Fruit fly (Drosophila melanogaster) S2 (cell line): Measurements from ENCODE around the gene CG32572.

Experiments
- CG8478 ChIP-seq: fragments of >200 bp; optimal IDR thresholded peaks from 2 replicates; lab custom pipeline; 2018
- CTCF ChIP-seq, 2 experiments: fragments of >200 bp; optimal IDR thresholded peaks; 2 replicates each; lab custom pipeline; 2018

CG32572 gene

DNA sequence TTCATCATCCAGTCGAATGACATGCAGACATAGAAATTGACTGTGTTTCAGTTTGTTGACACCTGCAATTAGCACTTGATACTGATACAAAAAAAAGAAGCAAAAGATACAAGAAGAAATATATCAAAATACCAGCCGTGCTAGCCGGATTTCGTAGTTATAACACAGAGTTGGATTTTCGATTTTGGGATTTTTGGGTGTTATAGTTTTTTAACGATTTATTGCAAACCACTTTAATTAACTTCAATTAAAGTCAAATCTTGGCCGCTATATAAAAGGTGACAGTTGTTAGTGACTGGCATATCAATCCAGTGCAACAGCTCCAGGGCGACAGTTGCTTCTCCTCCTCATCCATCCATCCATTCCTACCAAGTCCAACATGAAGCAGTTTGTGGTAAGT lies 9.8 kb downstream of the CG32572 start, which contains the start of gene TwdlX:
Gene TwdlX (plus strand): TSS at position 301 of the 400 bp plus-strand sequence.
- TF ChIP-seq CTCF (optimal IDR thresholded peaks at IDR 0.05; lab: Kevin White, UChicago) (no peak), CG8478 (lab: Kevin White, UChicago) (no peak)

DNA sequence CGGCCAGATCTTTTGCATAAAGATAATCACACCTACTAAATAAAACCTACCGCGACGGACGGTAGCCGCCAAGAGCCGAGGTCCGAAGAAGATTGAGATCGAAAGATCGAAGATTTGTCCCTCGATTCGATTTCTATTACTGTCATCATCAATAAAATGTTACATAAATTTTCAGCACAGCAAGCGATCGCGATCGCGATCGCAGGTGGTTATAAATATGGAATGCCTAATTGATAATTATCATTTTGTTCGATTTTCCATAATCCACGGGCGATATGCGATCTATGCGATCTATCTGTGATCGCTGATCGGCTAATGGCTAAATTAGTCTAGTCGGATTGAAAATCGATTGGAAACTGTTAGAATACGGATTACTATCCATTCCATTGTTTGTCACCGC lies 12.3 kb downstream of the CG32572 start:
- TF ChIP-seq CTCF (optimal IDR thresholded peaks at IDR 0.05; lab: Kevin White, UChicago) (no peak), CG8478 (lab: Kevin White, UChicago) (no peak)

DNA sequence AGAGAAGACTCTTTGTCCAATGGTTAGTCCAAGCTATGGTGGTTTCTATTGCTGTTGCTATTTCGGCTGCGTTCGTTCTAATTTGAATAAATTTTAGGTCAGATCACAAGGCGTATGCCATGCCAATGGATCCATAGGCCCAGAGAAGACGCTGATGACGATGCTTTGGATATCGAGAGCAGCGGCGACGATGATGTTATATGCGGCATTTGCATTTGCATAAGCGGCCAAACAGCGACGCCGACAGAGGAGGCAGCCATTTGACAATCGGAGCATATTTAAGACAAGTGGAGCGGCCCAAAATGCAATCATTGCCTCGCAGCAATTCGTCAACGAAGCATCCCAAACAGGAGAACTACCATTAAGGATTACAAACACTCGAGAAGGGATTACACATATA lies 13.7 kb downstream of the CG32572 start, which contains the start of gene TwdlY:
Gene TwdlY (plus strand): TSS at position 301 of the 400 bp plus-strand sequence.
- TF ChIP-seq CG8478 (lab: Kevin White, UChicago) = no peak
- no peak for TF ChIP-seq CTCF (optimal IDR thresholded peaks at IDR 0.05; lab: Kevin White, UChicago)

DNA sequence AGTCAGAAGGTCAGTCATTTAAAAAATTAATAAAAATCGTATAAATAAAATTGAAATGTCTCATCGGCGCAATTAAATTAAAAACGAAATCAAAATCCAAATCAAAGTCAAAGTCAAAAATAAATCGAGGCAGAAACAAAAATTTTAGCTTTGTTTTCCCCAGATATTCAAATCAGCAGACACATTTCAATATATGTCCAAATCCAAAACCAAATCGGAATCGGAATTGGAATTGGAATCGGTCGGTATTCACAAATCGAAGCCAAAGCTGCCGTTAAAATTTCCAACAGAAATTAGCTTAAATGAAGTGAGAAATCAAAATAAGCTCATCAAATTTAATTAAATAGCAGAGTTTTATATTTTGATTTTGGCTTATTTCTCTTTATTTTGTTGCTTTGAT lies 15.2 kb downstream of the CG32572 start:
- no peak for TF ChIP-seq CTCF (optimal IDR thresholded peaks at IDR 0.05; lab: Kevin White, UChicago)
- no peak for TF ChIP-seq CG8478 (lab: Kevin White, UChicago)

DNA sequence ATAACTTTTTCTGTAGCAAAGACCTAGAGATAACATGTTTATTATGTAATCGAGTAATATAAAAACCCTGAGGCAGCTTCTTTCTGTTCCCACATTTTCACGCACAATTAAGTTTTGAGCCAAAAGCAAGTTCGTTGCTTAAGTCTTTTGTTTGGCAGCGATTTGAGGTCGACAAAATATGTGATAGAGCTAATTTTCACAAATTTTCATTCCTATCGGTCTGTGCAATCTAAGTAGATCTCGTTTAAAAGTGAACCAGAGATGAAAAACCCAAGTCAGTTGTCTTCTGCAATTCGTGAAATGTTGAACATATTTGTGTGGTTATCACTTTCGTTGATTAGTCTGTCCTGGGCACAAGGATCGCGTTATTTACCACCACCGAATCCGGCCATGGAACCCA lies 16.9 kb downstream of the CG32572 start, which contains the start of gene TwdlZ:
Gene TwdlZ (plus strand): TSS at position 301 of the 400 bp plus-strand sequence.
- no peak for TF ChIP-seq CG8478 (lab: Kevin White, UChicago)
- TF ChIP-seq CTCF (optimal IDR thresholded peaks at IDR 0.05; lab: Kevin White, UChicago) = no peak

DNA sequence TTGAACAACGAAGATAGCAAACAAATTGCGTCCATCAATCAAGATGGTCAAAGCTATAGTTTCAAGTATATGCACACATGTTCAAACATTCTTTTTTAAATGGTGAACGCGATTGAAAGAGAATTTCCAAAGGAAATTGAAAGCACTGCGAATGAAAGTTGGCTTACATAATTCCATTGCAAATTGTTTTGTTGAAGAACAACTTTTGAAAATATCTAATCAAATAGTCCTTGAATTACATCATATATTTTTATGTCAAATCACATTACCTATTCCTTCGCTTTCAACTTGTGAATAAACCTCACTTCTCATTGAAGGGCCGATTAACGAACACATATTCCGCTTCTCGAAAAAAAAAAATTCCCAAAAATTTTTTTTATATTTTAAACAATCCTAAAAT lies 19.6 kb downstream of the CG32572 start, which contains the start of gene CG32568:
Gene CG32568 (plus strand): TSS at position 301 of the 400 bp plus-strand sequence.
- no peak for TF ChIP-seq CTCF (optimal IDR thresholded peaks at IDR 0.05; lab: Kevin White, UChicago)
- TF ChIP-seq CG8478 (lab: Kevin White, UChicago) = no peak

DNA sequence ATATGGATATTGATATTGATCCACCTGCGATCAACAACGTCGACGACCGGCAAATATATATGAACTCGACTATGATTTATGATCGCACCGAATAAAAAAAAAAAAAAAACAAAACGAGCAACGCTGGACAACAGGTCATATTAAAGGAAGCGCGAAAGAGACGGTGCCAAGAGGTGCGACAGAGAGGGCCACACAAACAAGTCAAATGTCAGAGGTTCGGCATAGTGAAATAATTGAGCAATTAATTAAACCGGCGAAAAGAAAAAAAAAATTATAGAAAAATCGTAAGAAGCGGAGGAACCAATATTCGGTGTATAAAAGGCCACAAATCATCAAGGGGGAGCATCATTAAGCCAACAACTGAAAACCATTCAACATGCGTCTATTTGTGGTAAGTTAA lies 21.6 kb downstream of the CG32572 start, which contains the start of gene Twdlalpha:
Gene Twdlalpha (plus strand): TSS at position 301 of the 400 bp plus-strand sequence.
- TF ChIP-seq CG8478 (lab: Kevin White, UChicago) = no peak
- no peak for TF ChIP-seq CTCF (optimal IDR thresholded peaks at IDR 0.05; lab: Kevin White, UChicago)

DNA sequence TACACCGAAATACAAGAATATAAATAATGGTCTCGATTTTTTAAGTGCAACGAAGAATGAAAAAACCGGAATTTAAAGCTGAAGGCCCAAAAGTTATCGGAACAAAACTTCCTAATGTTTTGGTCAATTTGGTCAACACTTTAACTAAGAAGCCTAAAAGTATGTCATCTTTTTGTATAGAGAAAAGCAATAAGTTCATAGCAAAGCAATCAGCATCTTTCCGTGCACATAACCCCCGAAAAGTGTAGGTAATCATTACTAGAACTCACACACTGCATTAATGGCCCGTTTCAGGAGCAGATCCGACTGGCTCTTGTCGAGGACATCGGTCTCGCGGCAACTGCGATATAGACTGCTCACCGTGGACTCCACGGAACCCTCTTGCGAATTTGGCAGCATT lies 23.4 kb downstream of the CG32572 start:
- TF ChIP-seq CG8478 (lab: Kevin White, UChicago) = no peak
- no peak for TF ChIP-seq CTCF (optimal IDR thresholded peaks at IDR 0.05; lab: Kevin White, UChicago)

DNA sequence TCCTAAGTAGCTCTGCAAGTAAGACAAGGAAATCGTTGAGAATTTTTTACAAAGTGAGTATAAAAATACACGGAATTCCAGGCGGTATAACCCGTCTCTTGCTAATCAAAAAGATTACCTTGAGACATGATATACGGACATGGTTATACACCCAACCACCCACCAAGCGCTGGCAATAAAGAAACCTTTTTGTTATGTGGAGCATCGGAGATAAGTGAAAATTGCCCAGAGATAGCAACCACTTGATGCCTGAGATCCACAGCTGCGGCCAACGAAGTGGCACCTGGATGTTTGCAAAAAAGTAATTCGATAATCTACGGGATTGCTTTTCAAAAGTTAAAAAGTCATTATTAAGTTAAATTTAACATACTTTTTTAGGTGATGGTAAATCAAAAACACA lies 25.0 kb downstream of the CG32572 start:
- TF ChIP-seq CTCF (optimal IDR thresholded peaks at IDR 0.05; lab: Kevin White, UChicago) (no peak), CG8478 (lab: Kevin White, UChicago) (no peak)

DNA sequence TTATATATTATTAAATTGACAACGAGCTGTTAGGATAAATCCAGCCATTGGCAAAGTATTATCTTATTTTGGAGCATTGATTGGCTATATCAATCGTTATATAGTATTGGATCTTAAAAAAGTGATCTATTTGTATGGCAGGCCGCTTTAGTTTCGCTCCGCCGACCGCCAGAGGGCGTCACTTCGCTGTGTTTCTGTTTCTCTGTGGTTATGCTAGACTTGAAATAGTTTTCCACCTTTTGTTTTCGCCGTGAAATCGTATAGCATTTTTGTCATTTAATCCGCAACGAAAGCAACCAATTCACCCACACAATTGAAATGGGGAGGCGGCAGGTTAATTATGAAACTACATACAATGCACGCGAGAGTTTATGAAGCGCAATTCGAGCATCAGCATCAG lies 25.8 kb downstream of the CG32572 start:
- TF ChIP-seq CG8478 (lab: Kevin White, UChicago) (no peak), CTCF (optimal IDR thresholded peaks at IDR 0.05; lab: Kevin White, UChicago) (peak; percentile 87)

DNA sequence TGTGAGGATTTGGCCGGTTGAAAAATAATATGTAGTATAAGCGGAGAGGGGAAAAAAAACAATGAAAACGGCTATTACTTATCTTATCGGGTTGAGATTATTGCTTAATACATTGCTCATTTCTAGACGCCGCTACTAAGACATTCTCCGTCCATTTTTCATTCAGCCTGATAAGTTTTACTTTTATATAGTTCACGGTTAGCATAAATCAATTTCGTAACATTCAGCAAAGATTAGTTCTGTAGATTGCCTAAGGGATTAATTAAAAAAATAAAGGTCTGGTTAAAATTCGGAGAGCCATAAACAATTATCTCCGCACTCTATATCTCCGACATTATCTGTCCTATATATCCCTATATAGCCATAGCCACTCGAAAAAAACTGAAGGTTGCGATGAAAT lies 26.5 kb downstream of the CG32572 start:
- TF ChIP-seq CTCF (optimal IDR thresholded peaks at IDR 0.05; lab: Kevin White, UChicago) (no peak), CG8478 (lab: Kevin White, UChicago) (no peak)

DNA sequence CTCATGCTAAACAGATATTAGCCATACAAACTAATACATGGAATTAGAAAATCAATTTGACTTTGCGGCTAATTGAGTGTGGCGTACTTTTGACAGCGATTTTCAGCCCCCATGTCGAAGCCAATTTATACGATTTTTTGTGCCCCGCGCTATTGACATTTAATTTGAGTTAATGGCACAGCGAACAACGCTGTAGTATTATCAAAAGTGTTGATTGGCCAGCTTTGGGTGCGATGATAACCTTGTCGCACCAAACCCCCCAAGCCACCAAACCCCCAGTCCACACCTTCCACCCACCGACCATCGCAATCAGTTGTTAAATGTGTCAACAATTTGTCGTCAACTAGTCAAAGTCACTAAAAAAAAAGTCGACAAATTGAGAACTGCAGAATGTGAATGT lies 28.3 kb downstream of the CG32572 start:
- TF ChIP-seq CG8478 (lab: Kevin White, UChicago) (no peak), CTCF (optimal IDR thresholded peaks at IDR 0.05; lab: Kevin White, UChicago) (no peak)

DNA sequence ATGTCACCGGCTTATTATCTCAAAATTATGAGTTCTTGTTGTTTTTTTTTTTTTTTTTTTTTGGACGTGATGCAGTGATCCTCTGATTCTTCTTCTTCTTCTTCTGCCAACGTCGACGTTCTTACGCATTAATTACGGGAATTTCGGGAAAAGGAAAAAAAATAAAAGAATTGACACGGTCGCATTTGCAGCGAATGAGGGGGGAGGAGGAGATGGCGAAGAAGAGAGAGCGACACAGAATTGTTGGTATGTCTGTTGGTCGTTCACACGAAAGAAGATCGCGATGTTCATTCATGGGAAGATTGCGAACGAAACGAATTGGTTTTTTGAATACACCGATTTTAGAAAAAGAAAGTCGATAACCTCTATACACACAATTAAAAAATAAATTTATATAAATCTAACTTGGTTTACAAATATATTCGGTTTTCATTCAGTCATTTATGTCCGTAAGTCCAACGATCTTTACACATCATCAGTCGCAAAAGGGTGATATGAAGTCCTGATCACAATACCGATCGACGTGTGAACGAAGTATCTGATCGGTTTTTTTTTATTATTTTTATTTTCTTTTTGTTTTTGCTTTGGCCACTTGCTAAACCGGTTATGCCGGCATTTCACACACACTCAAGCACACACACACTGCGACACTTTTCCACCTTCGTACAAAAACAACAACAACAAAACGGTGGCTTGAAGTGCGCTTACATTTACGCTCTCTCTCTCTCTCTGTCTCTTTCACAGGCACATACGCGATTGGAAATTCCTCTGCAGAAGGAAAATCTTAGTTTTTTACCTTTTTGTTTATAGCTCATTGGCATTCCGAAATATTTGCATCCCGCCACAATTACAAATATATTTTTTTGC lies 30.0 kb downstream of the CG32572 start:
- TF ChIP-seq CG8478 (lab: Kevin White, UChicago) = no peak
- TF ChIP-seq CTCF (optimal IDR thresholded peaks at IDR 0.05; lab: Kevin White, UChicago) = no peak

DNA sequence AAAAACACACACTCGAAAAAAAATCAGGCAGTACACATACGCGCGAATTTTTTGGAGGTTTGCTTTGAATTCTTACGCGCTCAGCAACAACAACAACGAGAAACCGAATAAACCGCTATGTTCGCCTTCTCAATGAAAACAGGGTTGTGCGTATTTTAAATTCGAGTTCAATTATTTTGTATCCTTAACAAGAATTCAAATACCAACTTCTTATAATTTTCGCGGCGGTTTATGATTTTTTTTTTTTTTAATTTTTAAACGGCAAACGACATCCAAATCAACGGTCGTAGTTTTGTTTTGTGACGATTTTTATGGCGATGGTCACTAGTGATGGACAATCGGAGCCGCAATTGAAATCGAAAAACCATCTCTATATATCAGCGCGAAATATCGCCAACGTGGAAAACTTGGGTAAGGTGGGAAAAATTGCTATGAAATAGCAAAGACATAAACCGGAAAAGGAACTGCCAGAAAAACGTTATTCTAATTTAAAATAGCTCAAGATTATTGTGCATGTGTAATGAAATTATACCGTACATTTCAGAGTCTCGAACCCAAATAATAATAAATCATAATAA lies 30.7 kb downstream of the CG32572 start, which contains the start of gene goe:
Gene goe (minus strand): TSS at position 332 of the 578 bp plus-strand sequence.
- TF ChIP-seq CTCF (optimal IDR thresholded peaks at IDR 0.05; lab: Kevin White, UChicago) (peak; percentile 18 to 63), CG8478 (lab: Kevin White, UChicago) (no peak)

DNA sequence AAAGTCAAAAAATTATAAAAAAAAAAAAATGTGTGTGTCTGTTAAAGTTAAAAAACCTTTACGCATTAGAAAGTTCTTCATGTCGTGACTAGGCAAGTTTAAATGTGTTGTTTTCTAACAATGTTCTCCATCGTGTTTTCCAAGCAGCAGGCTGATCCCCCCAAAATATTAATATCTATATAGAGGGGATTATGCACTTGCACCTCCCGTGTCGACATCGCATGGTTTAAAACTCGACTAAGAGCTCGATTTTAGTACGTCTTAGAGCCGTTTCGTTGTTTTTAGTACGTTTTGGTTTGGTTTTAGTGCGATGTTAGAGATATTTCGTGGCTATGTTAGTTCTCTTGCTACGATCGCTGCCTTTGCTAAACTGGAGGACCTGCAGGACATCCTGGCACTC lies 32.1 kb downstream of the CG32572 start:
- peak in 1 of 2 experiments; percentile 47 for TF ChIP-seq CTCF (optimal IDR thresholded peaks at IDR 0.05; lab: Kevin White, UChicago)
- TF ChIP-seq CG8478 (lab: Kevin White, UChicago) = no peak
